Worm (Caenorhabditis elegans) whole organism, mixed stage, embryonic: ENCODE results near the gene glb-10.

Experiments
- M03D4.4 ChIP-seq: sonication (generic microtip); optimal IDR thresholded peaks from 2 replicates; lab custom pipeline; 2017; ENCODE audit warnings: mild to moderate bottlenecking, missing genetic modification characterization, missing compliant biosample characterization
- nhr-2 ChIP-seq: fragments of 150-350 bp; optimal IDR thresholded peaks from 2 replicates; lab custom pipeline; 2014; ENCODE audit warnings: missing biosample characterization, missing genetic modification characterization

DNA sequence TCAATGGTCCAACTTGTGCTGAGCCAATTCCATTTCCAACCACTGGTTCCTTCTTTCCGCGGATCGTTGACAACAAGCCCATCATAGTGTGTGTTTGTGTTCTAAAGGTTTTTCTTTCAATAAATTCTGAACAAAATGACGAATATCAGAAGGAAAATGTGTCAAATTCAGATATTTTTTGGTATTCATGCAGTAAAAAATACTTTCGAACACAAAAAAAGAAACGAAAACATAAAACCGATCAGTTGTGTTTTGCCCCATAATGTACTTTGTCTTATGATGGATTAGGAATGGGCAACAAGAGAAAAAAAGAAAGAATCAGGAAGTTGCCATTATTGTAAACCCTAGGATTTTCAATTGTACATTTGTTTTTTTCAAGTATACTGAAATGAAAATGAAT, at the start of gene glb-10:
- TF ChIP-seq nhr-2 (no peak), M03D4.4 (tag; lab: Kevin White, UChicago) (no peak)
